Worm (Caenorhabditis elegans) whole organism, midembryonic: ENCODE measurements around the gene hmg-1.2.

Experiments
- T22C8.4 ChIP-seq: fragments of 200-800 bp; sonication (Bioruptor generic); IDR thresholded peaks from 2 replicates; pipeline ENCODE4 v1.3.6; 2022; ENCODE audit warnings: missing genetic modification characterization, missing compliant biosample characterization
- cog-1 ChIP-seq: sonication (generic microtip); optimal IDR thresholded peaks from 2 replicates; lab custom pipeline; 2016; ENCODE audit warnings: missing genetic modification characterization, missing compliant biosample characterization
- flt-1 ChIP-seq: fragments of 200-800 bp; sonication (Bioruptor generic); IDR thresholded peaks from 2 replicates; pipeline ENCODE4 v1.3.6; 2022; ENCODE audit warnings: missing genetic modification characterization, missing compliant biosample characterization
- klf-2 ChIP-seq: fragments of 200-800 bp; sonication (Bioruptor generic); conservative IDR thresholded peaks from 2 replicates; pipeline ENCODE4 v1.3.6; 2022; ENCODE audit warnings: missing genetic modification reagents, missing genetic modification characterization, missing compliant biosample characterization
- med-1 ChIP-seq: sonication (generic microtip); optimal IDR thresholded peaks from 2 replicates; lab custom pipeline; 2017; ENCODE audit warnings: missing genetic modification characterization, mild to moderate bottlenecking, missing compliant biosample characterization, antibody characterized with exemption, missing genetic modification reagents; ENCODE audit not compliant: insufficient read depth
- ref-1 ChIP-seq: fragments of 200-800 bp; sonication (Bioruptor generic); conservative IDR thresholded peaks from 2 replicates; pipeline ENCODE4 v1.3.6; 2022; ENCODE audit warnings: missing genetic modification reagents, missing genetic modification characterization, missing compliant biosample characterization
- tab-1 ChIP-seq: fragments of 200-800 bp; sonication (Bioruptor generic); IDR thresholded peaks from 2 replicates; pipeline ENCODE4 v1.3.6; 2022; ENCODE audit warnings: missing genetic modification characterization, missing compliant biosample characterization
- ztf-23 ChIP-seq: fragments of 200-800 bp; sonication (Bioruptor generic); IDR thresholded peaks from 2 replicates; pipeline ENCODE4 v1.3.6; 2022; ENCODE audit warnings: missing genetic modification reagents, missing genetic modification characterization, missing compliant biosample characterization
- ztf-29 ChIP-seq: fragments of 200-800 bp; sonication (Bioruptor generic); IDR thresholded peaks from 2 replicates; pipeline ENCODE4 v1.3.6; 2022; ENCODE audit warnings: missing genetic modification reagents, missing genetic modification characterization, missing compliant biosample characterization

Gene hmg-1.2

ce11 chrIII:6283024-6283423, 2.8 kb downstream of the hmg-1.2 start:
- no peak for TF ChIP-seq tab-1 (GFP tag; lab: Robert Waterston, UW)
- no peak for TF ChIP-seq med-1 (GFP tag; lab: Kevin White, UChicago)
- no peak for TF ChIP-seq ztf-23 (GFP tag; lab: Robert Waterston, UW)
- TF ChIP-seq klf-2 = no peak
- TF ChIP-seq flt-1 (GFP tag; lab: Robert Waterston, UW) = no peak
- TF ChIP-seq T22C8.4 (GFP tag; lab: Robert Waterston, UW) = peak; percentile 36; the same call in 1 of the 2 replicates

ce11 chrIII:6285890-6286289, 5.7 kb downstream of the hmg-1.2 start, which contains the start of gene gadr-3:
TSS of gene gadr-3 (minus strand) at chrIII:6285990.
- TF ChIP-seq ztf-29 = no peak
- TF ChIP-seq ztf-23 (GFP tag; lab: Robert Waterston, UW) = no peak
- no peak for TF ChIP-seq tab-1 (GFP tag; lab: Robert Waterston, UW)
- no peak for TF ChIP-seq cog-1 (tag; lab: Kevin White, UChicago)
- TF ChIP-seq T22C8.4 (GFP tag; lab: Robert Waterston, UW) = no peak
- no peak for TF ChIP-seq ref-1 (GFP tag; lab: Robert Waterston, UW)
- no peak for TF ChIP-seq flt-1 (GFP tag; lab: Robert Waterston, UW)

ce11 chrIII:6287195-6287594, 7.0 kb downstream of the hmg-1.2 start, which contains the start of gene F47D12.6:
TSS of gene F47D12.6 (minus strand) at chrIII:6287295.
- TF ChIP-seq cog-1 (tag; lab: Kevin White, UChicago) = no peak
- no peak for TF ChIP-seq T22C8.4 (GFP tag; lab: Robert Waterston, UW)
- TF ChIP-seq ref-1 (GFP tag; lab: Robert Waterston, UW) = no peak
- no peak for TF ChIP-seq tab-1 (GFP tag; lab: Robert Waterston, UW)
- no peak for TF ChIP-seq klf-2
- no peak for TF ChIP-seq ztf-29
- TF ChIP-seq flt-1 (GFP tag; lab: Robert Waterston, UW) = no peak

ce11 chrIII:6289366-6289765, 9.2 kb downstream of the hmg-1.2 start:
- TF ChIP-seq ztf-23 (GFP tag; lab: Robert Waterston, UW) (no peak), klf-2 (no peak), T22C8.4 (GFP tag; lab: Robert Waterston, UW) (no peak), ztf-29 (no peak), ref-1 (GFP tag; lab: Robert Waterston, UW) (no peak)

DNA sequence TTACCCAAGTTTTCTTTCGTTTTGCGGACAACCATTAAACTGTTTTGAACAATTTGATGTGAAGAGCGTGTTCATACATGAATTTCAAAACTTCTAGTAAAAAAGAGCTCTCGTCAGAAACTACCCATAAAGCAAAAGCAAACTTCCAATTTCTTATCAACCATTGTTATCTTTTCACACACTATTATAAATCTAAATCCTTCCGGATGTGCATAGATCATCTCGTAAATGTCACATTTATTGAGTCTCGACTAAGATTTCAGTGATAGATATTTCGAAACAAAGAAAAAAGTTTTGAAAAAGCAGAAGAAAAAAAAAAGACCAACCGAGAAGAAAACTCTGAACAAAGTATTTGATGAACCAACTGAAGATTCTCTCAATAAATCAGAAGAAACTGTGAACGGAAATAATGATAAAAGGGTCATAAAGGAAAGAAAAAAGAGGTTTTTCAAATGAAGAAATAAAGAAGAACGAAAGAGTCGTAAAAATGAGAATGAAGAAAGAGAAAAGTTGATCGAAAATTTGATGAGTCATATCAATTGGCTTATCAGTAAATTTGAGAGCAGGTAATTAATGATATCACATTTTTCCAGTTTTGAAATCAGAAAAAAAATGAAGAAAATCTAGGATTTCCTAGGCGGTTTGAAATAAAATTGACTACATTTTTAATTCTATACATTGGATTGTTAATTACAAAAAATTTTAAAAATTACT, 10.4 kb downstream of the hmg-1.2 start:
- no peak for TF ChIP-seq med-1 (GFP tag; lab: Kevin White, UChicago)
- TF ChIP-seq cog-1 (tag; lab: Kevin White, UChicago) = no peak
- no peak for TF ChIP-seq flt-1 (GFP tag; lab: Robert Waterston, UW)
- TF ChIP-seq tab-1 (GFP tag; lab: Robert Waterston, UW) = no peak
- no peak for TF ChIP-seq klf-2
- no peak for TF ChIP-seq T22C8.4 (GFP tag; lab: Robert Waterston, UW)
- no peak for TF ChIP-seq ztf-29
- no peak for TF ChIP-seq ref-1 (GFP tag; lab: Robert Waterston, UW)
- no peak for TF ChIP-seq ztf-23 (GFP tag; lab: Robert Waterston, UW)

- TF ChIP-seq ztf-23 (GFP tag; lab: Robert Waterston, UW) = no peak
- TF ChIP-seq cog-1 (tag; lab: Kevin White, UChicago) = no peak
- no peak for TF ChIP-seq ztf-29
- TF ChIP-seq klf-2 = no peak
- TF ChIP-seq ref-1 (GFP tag; lab: Robert Waterston, UW) = no peak
Observed at ce11 chrIII:6295972-6296700, 16.0 kb downstream of the hmg-1.2 start, which contains the start of gene F47D12.7. TSS of gene F47D12.7 (minus strand) at chrIII:6296022.

DNA sequence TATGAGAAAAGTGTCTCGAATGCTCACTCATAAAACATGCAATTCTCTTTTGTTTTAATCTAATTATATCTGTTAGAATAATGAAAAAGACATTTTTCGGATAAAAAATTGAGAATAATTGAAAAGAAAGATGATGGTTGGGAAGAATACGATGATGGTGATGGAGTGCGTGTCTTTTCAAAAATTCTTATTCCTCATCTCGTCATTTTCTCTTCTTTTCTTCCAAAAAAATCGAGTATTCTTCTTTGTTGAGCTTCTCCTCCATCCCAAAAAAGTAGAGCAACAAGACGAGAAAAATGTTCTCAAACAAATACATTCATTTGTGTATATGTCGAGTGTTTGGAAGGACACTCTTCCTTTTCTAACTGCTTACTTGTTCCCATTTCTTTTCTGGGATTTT, 17.4 kb downstream of the hmg-1.2 start:
- TF ChIP-seq flt-1 (GFP tag; lab: Robert Waterston, UW) = no peak
- TF ChIP-seq cog-1 (tag; lab: Kevin White, UChicago) = no peak
- no peak for TF ChIP-seq ref-1 (GFP tag; lab: Robert Waterston, UW)
- no peak for TF ChIP-seq klf-2
- TF ChIP-seq med-1 (GFP tag; lab: Kevin White, UChicago) = no peak

ce11 chrIII:6298131-6298530, 18.0 kb downstream of the hmg-1.2 start, which contains the start of gene F47D12.3:
TSS of gene F47D12.3 (plus strand) at chrIII:6298461.
- TF ChIP-seq klf-2 = no peak
- no peak for TF ChIP-seq tab-1 (GFP tag; lab: Robert Waterston, UW)
- no peak for TF ChIP-seq cog-1 (tag; lab: Kevin White, UChicago)
- no peak for TF ChIP-seq T22C8.4 (GFP tag; lab: Robert Waterston, UW)
- TF ChIP-seq med-1 (GFP tag; lab: Kevin White, UChicago) = no peak
- no peak for TF ChIP-seq ztf-23 (GFP tag; lab: Robert Waterston, UW)
- no peak for TF ChIP-seq ref-1 (GFP tag; lab: Robert Waterston, UW)
- TF ChIP-seq ztf-29 = no peak
- no peak for TF ChIP-seq flt-1 (GFP tag; lab: Robert Waterston, UW)

DNA sequence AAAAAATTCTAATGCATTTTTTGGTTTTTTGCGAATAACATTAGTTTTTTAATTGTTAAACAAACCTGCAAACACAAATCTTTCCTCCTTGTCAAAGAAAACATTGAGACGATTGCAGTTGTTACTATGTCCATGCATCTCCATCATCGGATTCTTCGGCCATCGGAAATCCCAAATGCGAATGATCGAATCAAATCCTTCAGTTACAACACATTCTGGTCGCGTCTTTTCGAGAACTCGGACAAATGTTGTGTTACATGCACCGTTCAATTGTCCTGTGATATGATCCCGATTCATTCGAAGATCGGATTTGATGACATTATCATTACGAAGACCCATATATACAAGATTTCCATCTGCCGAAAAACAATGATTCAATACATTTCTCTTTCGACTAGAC, 20.1 kb downstream of the hmg-1.2 start:
- no peak for TF ChIP-seq ref-1 (GFP tag; lab: Robert Waterston, UW)
- no peak for TF ChIP-seq med-1 (GFP tag; lab: Kevin White, UChicago)
- no peak for TF ChIP-seq ztf-29
- TF ChIP-seq flt-1 (GFP tag; lab: Robert Waterston, UW) = no peak
- no peak for TF ChIP-seq T22C8.4 (GFP tag; lab: Robert Waterston, UW)
- no peak for TF ChIP-seq cog-1 (tag; lab: Kevin White, UChicago)
- no peak for TF ChIP-seq tab-1 (GFP tag; lab: Robert Waterston, UW)
- TF ChIP-seq ztf-23 (GFP tag; lab: Robert Waterston, UW) = no peak
- no peak for TF ChIP-seq klf-2
